Worm (Caenorhabditis elegans) whole organism, midembryonic: ENCODE results near the gene wrt-1.

Source experiments
- cog-1 ChIP-seq: sonication (generic microtip); optimal IDR thresholded peaks from 2 replicates; lab custom pipeline; 2016; ENCODE audit warnings: missing genetic modification characterization, missing compliant biosample characterization
- flt-1 ChIP-seq: fragments of 200-800 bp; sonication (Bioruptor generic); IDR thresholded peaks from 2 replicates; pipeline ENCODE4 v1.3.6; 2022; ENCODE audit warnings: missing genetic modification characterization, missing compliant biosample characterization
- ztf-23 ChIP-seq: fragments of 200-800 bp; sonication (Bioruptor generic); IDR thresholded peaks from 2 replicates; pipeline ENCODE4 v1.3.6; 2022; ENCODE audit warnings: missing genetic modification reagents, missing genetic modification characterization, missing compliant biosample characterization
- ztf-29 ChIP-seq: fragments of 200-800 bp; sonication (Bioruptor generic); IDR thresholded peaks from 2 replicates; pipeline ENCODE4 v1.3.6; 2022; ENCODE audit warnings: missing genetic modification reagents, missing genetic modification characterization, missing compliant biosample characterization

DNA sequence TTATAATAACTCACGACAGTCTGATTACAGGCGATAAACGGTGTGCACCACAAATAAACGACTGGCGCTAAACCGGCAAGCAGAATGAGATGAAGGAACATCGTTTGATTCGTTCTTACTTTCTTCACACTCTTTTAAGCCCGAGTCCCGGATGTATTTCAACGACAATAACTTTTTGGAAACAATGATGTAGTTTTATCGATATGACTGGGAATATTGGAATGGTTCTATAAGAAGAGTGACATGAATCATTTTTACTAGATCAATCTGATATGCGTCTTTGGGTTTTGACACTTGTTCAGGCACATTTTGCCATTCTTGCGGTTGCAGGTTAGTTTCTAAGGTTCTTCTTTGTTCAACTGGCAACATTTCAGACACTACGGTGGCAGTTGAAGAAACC is 30.7 kb downstream of the wrt-1 start, which contains the start of the genes ZK1290.11 and ZK1290.1:
- no peak for TF ChIP-seq cog-1
- no peak for TF ChIP-seq ztf-29 (GFP tag; lab: Robert Waterston, UW)
- no peak for TF ChIP-seq flt-1 (GFP tag; lab: Robert Waterston, UW)
- no peak for TF ChIP-seq ztf-23 (GFP tag; lab: Robert Waterston, UW)
